Worm (Caenorhabditis elegans): ENCODE measurements around the gene plk-3.

DNA sequence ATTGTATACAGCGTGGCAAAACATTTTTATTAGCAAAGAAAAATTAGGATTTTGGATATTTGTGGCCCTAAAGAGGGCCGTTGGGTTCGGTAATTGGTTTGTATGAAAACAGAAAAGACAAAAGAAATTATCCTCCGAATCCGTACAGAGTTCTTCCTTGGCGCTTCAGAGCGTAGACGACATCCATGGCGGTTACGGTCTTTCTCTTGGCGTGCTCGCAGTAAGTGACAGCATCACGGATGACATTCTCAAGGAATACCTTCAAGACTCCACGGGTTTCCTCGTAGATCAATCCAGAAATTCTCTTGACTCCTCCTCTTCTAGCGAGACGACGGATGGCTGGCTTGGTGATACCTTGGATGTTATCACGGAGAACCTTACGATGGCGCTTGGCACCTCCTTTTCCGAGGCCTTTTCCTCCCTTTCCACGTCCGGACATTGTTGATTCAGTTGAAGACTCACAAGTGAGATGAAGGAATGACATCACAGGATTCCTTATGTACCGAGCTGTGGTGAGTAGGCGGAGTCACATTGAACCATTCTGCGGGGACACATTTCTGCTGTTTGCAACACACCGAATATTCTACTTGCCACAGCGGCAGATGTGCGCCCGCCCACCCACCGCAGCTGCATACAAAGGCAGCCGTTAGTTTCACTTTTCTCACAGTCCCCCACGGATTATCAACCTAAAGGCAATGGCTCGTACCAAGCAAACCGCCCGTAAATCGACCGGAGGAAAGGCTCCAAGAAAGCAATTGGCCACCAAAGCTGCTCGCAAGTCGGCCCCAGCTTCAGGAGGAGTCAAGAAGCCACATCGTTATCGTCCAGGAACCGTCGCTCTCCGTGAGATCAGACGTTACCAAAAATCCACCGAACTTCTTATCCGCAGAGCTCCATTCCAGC lies 14.8 kb upstream of the plk-3 start, which contains the start of the genes his-60 and his-59:
- no peak for TF ChIP-seq ceh-24 (tag; optimal IDR thresholded peaks at IDR 0.05)
- no peak for TF ChIP-seq nhr-11 (tag; optimal IDR thresholded peaks at IDR 0.05)
- no peak for TF ChIP-seq ttx-3 (tag; optimal IDR thresholded peaks at IDR 0.05)
- no peak for TF ChIP-seq pqm-1 (tag; optimal IDR thresholded peaks at IDR 0.05)
- no peak for TF ChIP-seq dve-1 (tag; optimal IDR thresholded peaks at IDR 0.05)
- no peak for TF ChIP-seq rnt-1 (tag; optimal IDR thresholded peaks at IDR 0.05)
- TF ChIP-seq ceh-48 (tag; optimal IDR thresholded peaks at IDR 0.05) = no peak

All from whole organism, late embryonic.